Fruit fly (Drosophila melanogaster): ENCODE data around the gene CG9072.

The CG9072 gene

DNA sequence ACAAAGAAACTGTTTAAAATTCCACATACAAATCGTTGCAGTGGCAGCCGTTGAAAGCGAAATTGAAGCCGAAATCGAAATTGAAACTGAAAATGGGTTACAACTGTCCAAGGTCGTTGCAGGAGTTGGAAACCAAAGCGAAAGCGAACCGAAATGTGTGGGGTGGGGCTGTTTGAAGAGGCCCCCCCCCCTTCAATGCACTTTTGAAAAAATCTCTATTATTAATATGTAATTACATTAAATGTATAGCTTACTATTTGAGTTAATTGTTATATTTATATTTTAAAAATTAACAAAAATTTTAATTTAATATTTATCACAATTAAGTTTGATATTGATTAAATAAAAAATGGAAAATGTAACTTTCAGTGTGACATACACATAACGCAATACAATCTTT is 25.9 kb upstream of the CG9072 start (continued):
- TF ChIP-seq MTF-1 (GFP tag; optimal IDR thresholded peaks at IDR 0.05; ENCODE audit: borderline replicate concordance) (no peak), schlank (tag; optimal IDR thresholded peaks at IDR 0.05) (no peak), hb (GFP tag; IDR thresholded peaks at IDR 0.05; ENCODE audit: partially characterized antibody) (no peak), fd102C (GFP tag; optimal IDR thresholded peaks at IDR 0.05) (no peak), Mad (GFP tag; optimal IDR thresholded peaks at IDR 0.05) (no peak), croc (GFP tag; conservative IDR thresholded peaks at IDR 0.05) (peak; percentile 14; the same call in 1 of the 3 replicates), CG9876 (GFP tag; optimal IDR thresholded peaks at IDR 0.05) (no peak), CG11093 (GFP tag; IDR thresholded peaks at IDR 0.05) (no peak), ase (GFP tag; IDR thresholded peaks at IDR 0.05) (no peak), Xbp1 (GFP tag; optimal IDR thresholded peaks at IDR 0.05) (no peak), sim (GFP tag; IDR thresholded peaks at IDR 0.05) (no peak), CG13775 (GFP tag; optimal IDR thresholded peaks at IDR 0.05) (no peak), CG5180 (GFP tag; optimal IDR thresholded peaks at IDR 0.05) (peak; percentile 54), dan (GFP tag; IDR thresholded peaks at IDR 0.05) (no peak), jigr1 (GFP tag; IDR thresholded peaks at IDR 0.05) (no peak), CG9609 (GFP tag; optimal IDR thresholded peaks at IDR 0.05) (no peak), dimm (GFP tag; IDR thresholded peaks at IDR 0.05) (no peak), CG18011 (GFP tag; optimal IDR thresholded peaks at IDR 0.05) (no peak), CG5953 (GFP tag; IDR thresholded peaks at IDR 0.05) (no peak), oc (tag; optimal IDR thresholded peaks at IDR 0.05) (peak; percentile 47), Sry-δ (GFP tag; optimal IDR thresholded peaks at IDR 0.05) (no peak), CG3065 (GFP tag; optimal IDR thresholded peaks at IDR 0.05) (no peak), Dek (tag; optimal IDR thresholded peaks at IDR 0.05) (no peak), CG17829 (tag; optimal IDR thresholded peaks at IDR 0.05) (peak; percentile 33), CG12219 (GFP tag; optimal IDR thresholded peaks at IDR 0.05) (no peak), GATAe (GFP tag; conservative IDR thresholded peaks at IDR 0.05) (no peak), CG11504 (tag; optimal IDR thresholded peaks at IDR 0.05) (peak; percentile 73), crp (GFP tag; optimal IDR thresholded peaks at IDR 0.05) (no peak), Doc2 (GFP tag; IDR thresholded peaks at IDR 0.05) (no peak), shn (GFP tag; optimal IDR thresholded peaks at IDR 0.05) (no peak), Sox102F (GFP tag; optimal IDR thresholded peaks at IDR 0.05) (peak; percentile 64), luna (GFP tag; optimal IDR thresholded peaks at IDR 0.05) (no peak), CG4328 (GFP tag; optimal IDR thresholded peaks at IDR 0.05) (no peak), CG2875 (GFP tag; optimal IDR thresholded peaks at IDR 0.05) (no peak), YL-1 (GFP tag; optimal IDR thresholded peaks at IDR 0.05) (no peak), ttk (GFP tag; IDR thresholded peaks at IDR 0.05) (peak; percentile 47; the same call in 1 of the 2 replicates), CG18619 (GFP tag; optimal IDR thresholded peaks at IDR 0.05) (no peak), az2 (GFP tag; optimal IDR thresholded peaks at IDR 0.05) (no peak), esg (GFP tag; conservative IDR thresholded peaks at IDR 0.05) (no peak), prd (optimal IDR thresholded peaks at IDR 0.05) (no peak), prd (GFP tag; IDR thresholded peaks at IDR 0.05) (peak; percentile 16; the same call in 1 of the 3 replicates), pb (GFP tag; optimal IDR thresholded peaks at IDR 0.05) (no peak), CG6813 (GFP tag; optimal IDR thresholded peaks at IDR 0.05) (no peak), ato (GFP tag; IDR thresholded peaks at IDR 0.05; ENCODE audit: partially characterized antibody) (no peak), sisA (GFP tag; IDR thresholded peaks at IDR 0.05) (no peak), rib (GFP tag; IDR thresholded peaks at IDR 0.05) (no peak), bigmax (GFP tag; optimal IDR thresholded peaks at IDR 0.05) (no peak), sd (tag; optimal IDR thresholded peaks at IDR 0.05) (no peak), CG4730 (GFP tag; IDR thresholded peaks at IDR 0.05) (no peak), CG10543 (GFP tag; optimal IDR thresholded peaks at IDR 0.05) (no peak), CG14965 (GFP tag; optimal IDR thresholded peaks at IDR 0.05; ENCODE audit: borderline replicate concordance) (no peak)

All from whole organism, embryonic.